Fruit fly (Drosophila melanogaster): ENCODE data around the gene CG34454.
A peak's percentile ranks its signal among the peaks of the same experiment; 100 is the strongest.

CG34454 gene

dm6 chr3L:217480-218118 lies 14.6 kb downstream of the CG34454 start, which contains the start of gene CG13877:
Gene CG13877, plus strand, starts transcription at chr3L:218068.
- TF ChIP-seq CrebA (GFP tag; optimal IDR thresholded peaks at IDR 0.05; ENCODE audit: borderline replicate concordance): no peak
- TF ChIP-seq OdsH (GFP tag; optimal IDR thresholded peaks at IDR 0.05): no peak

dm6 chr3L:216325-216724 lies 15.8 kb downstream of the CG34454 start, which contains the start of gene Kaz1-ORFB:
Gene Kaz1-ORFB, plus strand, starts transcription at chr3L:216625.
- TF ChIP-seq br (GFP tag; optimal IDR thresholded peaks at IDR 0.05): no peak
- TF ChIP-seq psq (GFP tag; optimal IDR thresholded peaks at IDR 0.05): no peak
- TF ChIP-seq sv (GFP tag; optimal IDR thresholded peaks at IDR 0.05): no peak
- TF ChIP-seq Hr78 (GFP tag; optimal IDR thresholded peaks at IDR 0.05): no peak
- no peak for TF ChIP-seq dmrt93B (GFP tag; optimal IDR thresholded peaks at IDR 0.05)
- no peak for TF ChIP-seq Hr83 (GFP tag; optimal IDR thresholded peaks at IDR 0.05; ENCODE audit: poor library complexity, severe bottlenecking)
- no peak for TF ChIP-seq OdsH (GFP tag; optimal IDR thresholded peaks at IDR 0.05)
- TF ChIP-seq CG9705 (GFP tag; optimal IDR thresholded peaks at IDR 0.05): no peak
- TF ChIP-seq Mio (GFP tag; optimal IDR thresholded peaks at IDR 0.05): no peak
- TF ChIP-seq CrebA (GFP tag; optimal IDR thresholded peaks at IDR 0.05; ENCODE audit: borderline replicate concordance): no peak
- no peak for TF ChIP-seq CG32264 (GFP tag; optimal IDR thresholded peaks at IDR 0.05)
- TF ChIP-seq Jra (GFP tag; optimal IDR thresholded peaks at IDR 0.05): no peak
- no peak for TF ChIP-seq pan (optimal IDR thresholded peaks at IDR 0.05)
- no peak for TF ChIP-seq Dif (GFP tag; optimal IDR thresholded peaks at IDR 0.05; ENCODE audit: partially characterized antibody)
- TF ChIP-seq N (GFP tag; optimal IDR thresholded peaks at IDR 0.05): no peak

dm6 chr3L:212520-212919 lies 19.6 kb downstream of the CG34454 start, which contains the start of the genes thoc7 and Dis3l2:
Gene thoc7, minus strand, starts transcription at chr3L:212687.
Gene Dis3l2, plus strand, starts transcription at chr3L:212709.
- TF ChIP-seq Hnf4 (GFP tag; optimal IDR thresholded peaks at IDR 0.05) (no peak), h (GFP tag; optimal IDR thresholded peaks at IDR 0.05) (no peak), psq (GFP tag; optimal IDR thresholded peaks at IDR 0.05) (no peak), Jra (GFP tag; optimal IDR thresholded peaks at IDR 0.05) (no peak)

- no peak for TF ChIP-seq dmrt93B (GFP tag; optimal IDR thresholded peaks at IDR 0.05)
- no peak for TF ChIP-seq GATAd (GFP tag; optimal IDR thresholded peaks at IDR 0.05)
- TF ChIP-seq psq (GFP tag; optimal IDR thresholded peaks at IDR 0.05): peak; percentile 21
- TF ChIP-seq Rel (GFP tag; optimal IDR thresholded peaks at IDR 0.05): no peak
- TF ChIP-seq Rel (tag; optimal IDR thresholded peaks at IDR 0.05): peak; percentile 30
- TF ChIP-seq dsf (GFP tag; optimal IDR thresholded peaks at IDR 0.05; ENCODE audit: borderline replicate concordance): no peak
- TF ChIP-seq Sp1 (GFP tag; optimal IDR thresholded peaks at IDR 0.05): no peak
Observed at dm6 chr3L:211200-211599, 20.9 kb downstream of the CG34454 start, which contains the start of gene Prp4k. Gene Prp4k, minus strand, starts transcription at chr3L:211457.

dm6 chr3L:205723-206284 lies 26.3 kb downstream of the CG34454 start, which contains the start of the genes Gk1 and CG13876:
Gene Gk1, minus strand, starts transcription at chr3L:205844.
Gene CG13876, plus strand, starts transcription at chr3L:206134.
- TF ChIP-seq fru (GFP tag; optimal IDR thresholded peaks at IDR 0.05): peak; percentile 95
- no peak for TF ChIP-seq Mio (GFP tag; optimal IDR thresholded peaks at IDR 0.05)
- peak; percentile 98 for TF ChIP-seq HLH106 (tag; optimal IDR thresholded peaks at IDR 0.05)
- peak; percentile 51 for TF ChIP-seq dsf (GFP tag; optimal IDR thresholded peaks at IDR 0.05; ENCODE audit: borderline replicate concordance)
- no peak for TF ChIP-seq dmrt93B (GFP tag; optimal IDR thresholded peaks at IDR 0.05)
- TF ChIP-seq pan (optimal IDR thresholded peaks at IDR 0.05): no peak
- no peak for TF ChIP-seq tai (GFP tag; optimal IDR thresholded peaks at IDR 0.05)
- no peak for TF ChIP-seq Dfd (GFP tag; optimal IDR thresholded peaks at IDR 0.05)
- peak; percentile 21 for TF ChIP-seq Hr83 (GFP tag; optimal IDR thresholded peaks at IDR 0.05; ENCODE audit: poor library complexity, severe bottlenecking)
- no peak for TF ChIP-seq Vsx2 (GFP tag; optimal IDR thresholded peaks at IDR 0.05; ENCODE audit: partially characterized antibody)
- peak; percentile 52 for TF ChIP-seq CG32264 (GFP tag; optimal IDR thresholded peaks at IDR 0.05)
- TF ChIP-seq dl (GFP tag; optimal IDR thresholded peaks at IDR 0.05; ENCODE audit: insufficient read depth in 1 of 2, partially characterized antibody in 2 of 2): no peak
- peak; percentile 94 for TF ChIP-seq CG9705 (GFP tag; optimal IDR thresholded peaks at IDR 0.05)
- no peak for TF ChIP-seq sage (GFP tag; optimal IDR thresholded peaks at IDR 0.05)
- TF ChIP-seq ey (GFP tag; optimal IDR thresholded peaks at IDR 0.05): peak; percentile 84
- no peak for TF ChIP-seq lola (GFP tag; optimal IDR thresholded peaks at IDR 0.05)
- peak in 1 of 2 experiments; percentile 97 for TF ChIP-seq foxo (GFP tag; optimal IDR thresholded peaks at IDR 0.05)
- peak; percentile 98 for TF ChIP-seq Sp1 (GFP tag; optimal IDR thresholded peaks at IDR 0.05)
- TF ChIP-seq rgr (GFP tag; optimal IDR thresholded peaks at IDR 0.05): peak; percentile 97
- TF ChIP-seq Rel (GFP tag; optimal IDR thresholded peaks at IDR 0.05): peak; percentile 76
- TF ChIP-seq Rel (tag; optimal IDR thresholded peaks at IDR 0.05): peak; percentile 90
- peak; percentile 81 for TF ChIP-seq Hnf4 (GFP tag; optimal IDR thresholded peaks at IDR 0.05)
- TF ChIP-seq Dif (GFP tag; optimal IDR thresholded peaks at IDR 0.05; ENCODE audit: partially characterized antibody): no peak
- TF ChIP-seq br (GFP tag; optimal IDR thresholded peaks at IDR 0.05): no peak
- TF ChIP-seq woc (GFP tag; optimal IDR thresholded peaks at IDR 0.05): no peak
- TF ChIP-seq h (GFP tag; optimal IDR thresholded peaks at IDR 0.05): peak; percentile 94
- peak; percentile 77 for TF ChIP-seq Jra (GFP tag; optimal IDR thresholded peaks at IDR 0.05)
- TF ChIP-seq Abd-B (GFP tag; optimal IDR thresholded peaks at IDR 0.05): no peak
- no peak for TF ChIP-seq N (GFP tag; optimal IDR thresholded peaks at IDR 0.05)
- TF ChIP-seq usp (GFP tag; optimal IDR thresholded peaks at IDR 0.05): no peak
- TF ChIP-seq CrebA (GFP tag; optimal IDR thresholded peaks at IDR 0.05; ENCODE audit: borderline replicate concordance): no peak
- peak; percentile 73 for TF ChIP-seq sv (GFP tag; optimal IDR thresholded peaks at IDR 0.05)
- no peak for TF ChIP-seq Hr78 (GFP tag; optimal IDR thresholded peaks at IDR 0.05)
- TF ChIP-seq psq (GFP tag; optimal IDR thresholded peaks at IDR 0.05): peak; percentile 91
- peak; percentile 96 for TF ChIP-seq OdsH (GFP tag; optimal IDR thresholded peaks at IDR 0.05)
